Fruit fly (Drosophila melanogaster) whole organism, embryonic: ENCODE measurements around the gene Muc11A.
A peak's percentile ranks its signal among the peaks of the same experiment; 100 is the strongest.
"Not testable (repeated sequence)": the region's sequence is repeated elsewhere in the genome, so short reads cannot be mapped to it uniquely, and the experiment has no call there.

Experiments used
- B-H2 ChIP-seq: fragments of 200-800 bp; sonication (Bioruptor generic); optimal IDR thresholded peaks from 2 replicates; lab custom pipeline; 2018; ENCODE audit warnings: missing biosample characterization, mild to moderate bottlenecking, missing genetic modification characterization
- Bgb ChIP-seq: fragments of 200-800 bp; sonication (Bioruptor generic); IDR thresholded peaks from 2 replicates; pipeline ENCODE4 v1.3.6; 2022; ENCODE audit warnings: missing biosample characterization, missing genetic modification characterization; ENCODE audit not compliant: partially characterized antibody
- CG12391 ChIP-seq: fragments of 200-800 bp; sonication (Bioruptor generic); optimal IDR thresholded peaks from 3 replicates; lab custom pipeline; 2018; ENCODE audit warnings: missing biosample characterization, mild to moderate bottlenecking, missing genetic modification characterization, moderate library complexity
- CG12744 ChIP-seq: fragments of 200-800 bp; sonication (Bioruptor generic); optimal IDR thresholded peaks from 2 replicates; lab custom pipeline; 2016; ENCODE audit warnings: missing biosample characterization, missing genetic modification characterization
- CG15601 ChIP-seq: fragments of 200-800 bp; sonication (Bioruptor generic); optimal IDR thresholded peaks from 3 replicates; lab custom pipeline; 2019; ENCODE audit warnings: missing biosample characterization, mild to moderate bottlenecking, missing genetic modification characterization, moderate library complexity
- CG16863 ChIP-seq: fragments of 200-800 bp; sonication (Bioruptor generic); optimal IDR thresholded peaks from 3 replicates; lab custom pipeline; 2016; ENCODE audit warnings: missing biosample characterization, missing genetic modification characterization
- CG17612 ChIP-seq: fragments of 200-800 bp; sonication (Bioruptor generic); IDR thresholded peaks from 2 replicates; pipeline ENCODE4 v1.3.6; 2022; ENCODE audit warnings: missing biosample characterization, missing genetic modification characterization
- CG2120 ChIP-seq: fragments of 200-800 bp; sonication (Bioruptor generic); optimal IDR thresholded peaks from 3 replicates; lab custom pipeline; 2016; ENCODE audit warnings: missing biosample characterization, missing genetic modification characterization
- CG3163 ChIP-seq: fragments of 200-800 bp; sonication (Bioruptor generic); optimal IDR thresholded peaks from 3 replicates; lab custom pipeline; 2016; ENCODE audit warnings: missing biosample characterization, missing genetic modification characterization
- CG32532 ChIP-seq: fragments of 200-800 bp; sonication (Bioruptor generic); IDR thresholded peaks from 2 replicates; pipeline ENCODE4 v1.3.6; 2022; ENCODE audit warnings: missing biosample characterization, missing genetic modification characterization
- CG33213 ChIP-seq: fragments of 200-800 bp; sonication (Bioruptor generic); optimal IDR thresholded peaks from 3 replicates; lab custom pipeline; 2016; ENCODE audit warnings: missing biosample characterization, missing genetic modification characterization
- CG34224 ChIP-seq: fragments of 200-800 bp; sonication (Bioruptor generic); IDR thresholded peaks from 3 replicates; pipeline ENCODE4 v1.3.6; 2022; ENCODE audit warnings: missing biosample characterization, missing genetic modification characterization; ENCODE audit not compliant: partially characterized antibody
- CG3838 ChIP-seq: fragments of 200-800 bp; sonication (Bioruptor generic); optimal IDR thresholded peaks from 3 replicates; lab custom pipeline; 2016; ENCODE audit warnings: missing biosample characterization, missing genetic modification characterization
- CG4854 ChIP-seq: fragments of 200-800 bp; sonication (Bioruptor generic); optimal IDR thresholded peaks from 2 replicates; lab custom pipeline; 2016; ENCODE audit warnings: missing biosample characterization, missing genetic modification characterization, inconsistent platforms
- Dbx ChIP-seq: fragments of 200-800 bp; sonication (Bioruptor generic); IDR thresholded peaks from 3 replicates; pipeline ENCODE4 v1.3.6; 2022; ENCODE audit warnings: missing biosample characterization, missing genetic modification characterization
- Dfd ChIP-seq, 2 experiments: fragments of >200 bp; optimal IDR thresholded peaks; 2 replicates each; lab custom pipeline; 2017; ENCODE audit warnings: missing biosample characterization in 2 of 2, missing genetic modification characterization in 2 of 2
- Doc2 ChIP-seq: fragments of 200-800 bp; sonication (Bioruptor generic); IDR thresholded peaks from 2 replicates; pipeline ENCODE4 v1.3.6; 2022; ENCODE audit warnings: missing biosample characterization, missing genetic modification characterization
- E2f2 ChIP-seq: fragments of 200-800 bp; sonication (Bioruptor generic); IDR thresholded peaks from 2 replicates; pipeline ENCODE4 v1.3.6; 2022; ENCODE audit warnings: missing biosample characterization, missing genetic modification characterization
- Fer3 ChIP-seq: fragments of 200-800 bp; sonication (Bioruptor generic); optimal IDR thresholded peaks from 2 replicates; lab custom pipeline; 2018; ENCODE audit warnings: missing biosample characterization, mild to moderate bottlenecking, missing genetic modification characterization, moderate library complexity
- H15 ChIP-seq: fragments of 200-800 bp; sonication (Bioruptor generic); IDR thresholded peaks from 3 replicates; pipeline ENCODE4 v1.3.6; 2022; ENCODE audit warnings: missing biosample characterization, missing genetic modification characterization
- HLH4C ChIP-seq: fragments of 200-800 bp; sonication (Bioruptor generic); IDR thresholded peaks from 3 replicates; pipeline ENCODE4 v1.3.6; 2022; ENCODE audit warnings: missing biosample characterization, missing genetic modification characterization; ENCODE audit not compliant: partially characterized antibody
- Hmr ChIP-seq: fragments of 200-800 bp; sonication (Bioruptor generic); optimal IDR thresholded peaks from 3 replicates; lab custom pipeline; 2017; ENCODE audit warnings: mild to moderate bottlenecking, missing biosample characterization, missing genetic modification reagents, missing genetic modification characterization
- Hmx ChIP-seq: fragments of 200-800 bp; sonication (Bioruptor generic); optimal IDR thresholded peaks from 2 replicates; lab custom pipeline; 2016; ENCODE audit warnings: missing biosample characterization, missing genetic modification characterization
- Mes4 ChIP-seq: fragments of 200-800 bp; sonication (Bioruptor generic); optimal IDR thresholded peaks from 2 replicates; lab custom pipeline; 2016; ENCODE audit warnings: missing biosample characterization, missing genetic modification characterization
- Pdp1 ChIP-seq, 2 experiments: fragments of 200-800 bp; sonication (Bioruptor generic); optimal IDR thresholded peaks; 3 replicates each; lab custom pipeline; 2016; ENCODE audit warnings: missing biosample characterization in 2 of 2, missing genetic modification characterization in 2 of 2, mild to moderate bottlenecking in 1 of 2, moderate library complexity in 1 of 2
- Ptx1 ChIP-seq: fragments of 200-800 bp; sonication (Bioruptor generic); IDR thresholded peaks from 2 replicates; pipeline ENCODE4 v1.3.6; 2022; ENCODE audit warnings: missing biosample characterization, missing genetic modification characterization
- Six4 ChIP-seq: fragments of 200-800 bp; sonication (Bioruptor generic); optimal IDR thresholded peaks from 2 replicates; lab custom pipeline; 2016; ENCODE audit warnings: missing biosample characterization, missing genetic modification characterization
- Trl ChIP-seq, 3 experiments: fragments of >200 bp in 2 of 3; fragments of 200-800 bp in 1 of 3; sonication (Bioruptor generic) in 1 of 3; optimal IDR thresholded peaks; 2 replicates in 1 of 3; 3 replicates in 2 of 3; lab custom pipeline; 2016 to 2017; ENCODE audit warnings: missing biosample characterization in 1 of 3, missing genetic modification characterization in 1 of 3
- Xrp1 ChIP-seq: fragments of 200-800 bp; sonication (Bioruptor generic); IDR thresholded peaks from 2 replicates; pipeline ENCODE4 v1.3.6; 2022; ENCODE audit warnings: missing biosample characterization, missing genetic modification characterization
- cg ChIP-seq: fragments of 200-800 bp; sonication (Bioruptor generic); optimal IDR thresholded peaks from 3 replicates; lab custom pipeline; 2019; ENCODE audit warnings: missing biosample characterization, mild to moderate bottlenecking, missing genetic modification characterization, moderate library complexity
- ci ChIP-seq: fragments of 200-800 bp; sonication (Bioruptor generic); IDR thresholded peaks from 3 replicates; pipeline ENCODE4 v1.3.6; 2022; ENCODE audit warnings: missing biosample characterization, missing genetic modification characterization
- croc ChIP-seq: fragments of 200-800 bp; sonication (Bioruptor generic); conservative IDR thresholded peaks from 3 replicates; pipeline ENCODE4 v1.3.6; 2022; ENCODE audit warnings: missing biosample characterization, missing genetic modification characterization
- emc ChIP-seq: fragments of 200-800 bp; sonication (Bioruptor generic); optimal IDR thresholded peaks from 2 replicates; lab custom pipeline; 2016; ENCODE audit warnings: missing biosample characterization, missing genetic modification characterization
- esg ChIP-seq: fragments of 200-800 bp; sonication (Bioruptor generic); conservative IDR thresholded peaks from 2 replicates; pipeline ENCODE4 v1.3.6; 2022; ENCODE audit warnings: missing biosample characterization, missing genetic modification characterization
- fd3F ChIP-seq: fragments of 200-800 bp; sonication (Bioruptor generic); optimal IDR thresholded peaks from 2 replicates; lab custom pipeline; 2018; ENCODE audit warnings: missing biosample characterization, mild to moderate bottlenecking, missing genetic modification characterization, moderate library complexity
- gsb ChIP-seq: fragments of 200-800 bp; sonication (Bioruptor generic); IDR thresholded peaks from 2 replicates; pipeline ENCODE4 v1.3.6; 2022; ENCODE audit warnings: missing biosample characterization, missing genetic modification characterization
- hth ChIP-seq: fragments of >200 bp; optimal IDR thresholded peaks from 2 replicates; lab custom pipeline; 2017; ENCODE audit warnings: inconsistent platforms
- jigr1 ChIP-seq: fragments of 200-800 bp; sonication (Bioruptor generic); IDR thresholded peaks from 3 replicates; pipeline ENCODE4 v1.3.6; 2022; ENCODE audit warnings: missing biosample characterization, missing genetic modification characterization
- maf-S ChIP-seq: fragments of 200-800 bp; sonication (Bioruptor generic); optimal IDR thresholded peaks from 2 replicates; lab custom pipeline; 2016; ENCODE audit warnings: missing biosample characterization, missing genetic modification characterization
- nau ChIP-seq: fragments of 200-800 bp; sonication (Bioruptor generic); optimal IDR thresholded peaks from 3 replicates; lab custom pipeline; 2017; ENCODE audit warnings: missing biosample characterization, mild to moderate bottlenecking, missing genetic modification characterization, missing genetic modification reagents
- nmo ChIP-seq: fragments of 200-800 bp; sonication (Bioruptor generic); optimal IDR thresholded peaks from 2 replicates; lab custom pipeline; 2018; ENCODE audit warnings: missing biosample characterization, mild to moderate bottlenecking, missing genetic modification characterization, moderate library complexity
- pan ChIP-seq, 4 experiments: fragments of >200 bp in 3 of 4; fragments of 200-800 bp in 1 of 4; sonication (Bioruptor generic) in 1 of 4; optimal IDR thresholded peaks in 3 of 4; IDR thresholded peaks in 1 of 4; 2 replicates each; pipeline versions ENCODE4 v1.3.6 to Lab custom; 2017 to 2022; ENCODE audit warnings: missing biosample characterization in 2 of 4, missing genetic modification characterization in 2 of 4, mixed read lengths in 1 of 4
- pnt ChIP-seq: fragments of 200-800 bp; sonication (Bioruptor generic); optimal IDR thresholded peaks from 3 replicates; lab custom pipeline; 2016; ENCODE audit warnings: missing biosample characterization, missing genetic modification characterization
- slbo ChIP-seq: fragments of 200-800 bp; sonication (Bioruptor generic); IDR thresholded peaks from 2 replicates; pipeline ENCODE4 v1.3.6; 2022; ENCODE audit warnings: missing biosample characterization, missing genetic modification characterization
- vnd ChIP-seq: fragments of 200-800 bp; sonication (Bioruptor generic); IDR thresholded peaks from 3 replicates; pipeline ENCODE4 v1.3.6; 2022; ENCODE audit warnings: missing biosample characterization, missing genetic modification characterization; ENCODE audit not compliant: partially characterized antibody
- zfh2 ChIP-seq: fragments of 200-800 bp; sonication (Bioruptor generic); optimal IDR thresholded peaks from 2 replicates; lab custom pipeline; 2016; ENCODE audit warnings: missing biosample characterization, missing genetic modification characterization

The Muc11A gene

dm6 chrX:12084406-12084805 lies 24.8 kb downstream of the Muc11A start (continued):
- TF ChIP-seq Dfd (GFP tag; optimal IDR thresholded peaks at IDR 0.05; lab: Kevin White, UChicago) (no peak), jigr1 (GFP tag; lab: Robert Waterston, UW) (no peak), croc (GFP tag; lab: Robert Waterston, UW) (no peak), Fer3 (tag; lab: Kevin White, UChicago) (peak; percentile 14), Xrp1 (GFP tag; lab: Robert Waterston, UW) (peak; percentile 30; the same call in 1 of the 2 replicates), Ptx1 (0 out of 2 replicates have a peak, but pooled peaks have one; percentile 11), nau (no peak), CG12391 (peak; percentile 3), CG2120 (GFP tag; lab: Kevin White, UChicago) (peak; percentile 56), Dbx (GFP tag; lab: Robert Waterston, UW) (0 out of 3 replicates have a peak, but pooled peaks have one; percentile 42), CG32532 (GFP tag; lab: Robert Waterston, UW) (no peak), HLH4C (GFP tag; lab: Robert Waterston, UW) (no peak), CG34224 (GFP tag; lab: Robert Waterston, UW) (no peak), H15 (GFP tag; lab: Robert Waterston, UW) (no peak), ci (GFP tag; lab: Robert Waterston, UW) (no peak), CG3838 (no peak), nmo (no peak), pan (optimal IDR thresholded peaks at IDR 0.05; lab: Kevin White, UChicago) (no peak), pan (GFP tag; optimal IDR thresholded peaks at IDR 0.05 in 1 of 2, IDR thresholded peaks at IDR 0.05 in 1 of 2) (no peak)

DNA sequence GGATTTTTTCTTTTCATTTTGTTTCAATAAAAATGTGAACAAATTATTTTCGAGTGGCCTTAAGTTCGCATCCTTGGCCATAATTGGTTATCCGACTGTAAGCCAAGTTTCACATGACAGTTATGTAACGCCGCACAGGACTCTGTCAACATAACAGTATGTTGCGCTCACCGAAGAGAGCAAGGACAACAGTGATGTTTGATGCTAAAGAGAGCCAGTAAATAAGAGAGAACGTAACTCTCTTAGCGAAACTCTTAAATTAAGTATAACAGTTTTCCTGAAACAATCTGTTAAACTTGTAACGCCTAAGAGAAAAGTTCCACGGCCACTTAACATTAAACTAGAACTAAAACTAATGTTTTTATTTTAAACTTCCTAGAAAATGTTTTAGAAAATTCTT lies 26.1 kb downstream of the Muc11A start:
- TF ChIP-seq Pdp1 (GFP tag; optimal IDR thresholded peaks at IDR 0.05; lab: Kevin White, UChicago) (peak in 1 of 2 experiments; percentile 51), hth (no peak), CG3163 (GFP tag; lab: Kevin White, UChicago) (peak; percentile 50), Hmx (GFP tag; lab: Kevin White, UChicago) (no peak), Hmr (GFP tag; lab: Kevin White, UChicago) (no peak), Trl (optimal IDR thresholded peaks at IDR 0.05; lab: Kevin White, UChicago) (peak; percentile 33 to 67), Trl (GFP tag; optimal IDR thresholded peaks at IDR 0.05; lab: Kevin White, UChicago) (no peak), Mes4 (GFP tag; lab: Kevin White, UChicago) (no peak), CG32532 (GFP tag; lab: Robert Waterston, UW) (no peak), emc (GFP tag; lab: Kevin White, UChicago) (no peak)

DNA sequence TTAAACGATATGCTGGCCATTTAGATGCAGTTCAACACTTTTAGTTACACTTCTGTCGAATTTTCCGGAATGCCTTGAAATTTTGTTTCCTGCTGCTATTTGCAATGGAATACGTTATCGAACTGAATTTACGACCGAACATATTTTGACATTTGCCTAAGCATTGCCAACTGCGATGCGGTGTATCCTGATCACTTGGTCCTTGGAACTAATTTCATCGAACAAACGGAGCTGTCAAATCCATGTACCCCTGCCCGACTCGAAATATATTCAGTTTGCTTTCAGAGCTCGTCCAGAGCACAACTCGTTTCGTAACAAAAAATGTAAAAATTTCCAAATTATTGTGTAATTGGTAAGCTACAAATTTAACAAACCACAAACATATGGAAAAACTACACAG lies 27.3 kb downstream of the Muc11A start, which contains the start of gene CG15734:
TSS of gene CG15734 (minus strand) at position 101 of the 400 bp plus-strand sequence.
- TF ChIP-seq B-H2 (GFP tag; lab: Kevin White, UChicago); E2f2 (GFP tag; lab: Robert Waterston, UW); zfh2: not testable (repeated sequence)
- TF ChIP-seq, all 482 proteins: peak for 0; not testable (repeated sequence) for 482

- TF ChIP-seq esg (GFP tag; lab: Robert Waterston, UW) (no peak), CG15601 (tag; lab: Kevin White, UChicago) (no peak), Six4 (GFP tag; lab: Kevin White, UChicago) (no peak), gsb (GFP tag; lab: Robert Waterston, UW) (no peak), Doc2 (no peak), CG4854 (no peak), fd3F (GFP tag; lab: Kevin White, UChicago) (no peak), CG12744 (GFP tag; lab: Kevin White, UChicago) (no peak), Dfd (GFP tag; optimal IDR thresholded peaks at IDR 0.05; lab: Kevin White, UChicago) (no peak), cg (GFP tag; lab: Kevin White, UChicago) (no peak), vnd (GFP tag; lab: Robert Waterston, UW) (no peak), CG16863 (GFP tag; lab: Kevin White, UChicago) (no peak), maf-S (GFP tag; lab: Kevin White, UChicago) (no peak), slbo (GFP tag; lab: Robert Waterston, UW) (no peak), CG17612 (GFP tag; lab: Robert Waterston, UW) (no peak), Bgb (GFP tag; lab: Robert Waterston, UW) (no peak), CG33213 (GFP tag; lab: Kevin White, UChicago) (no peak), pnt (no peak)
Measured at dm6 chrX:12090195-12090784, 30.7 kb downstream of the Muc11A start.
